Fruit fly (Drosophila melanogaster): ENCODE measurements around the gene CG9981.

CG9981 gene

dm6 chrX:16371923-16372322, 33.0 kb downstream of the CG9981 start (continued):
- TF ChIP-seq Dek (tag; optimal IDR thresholded peaks at IDR 0.05) (no peak), HHEX (GFP tag; optimal IDR thresholded peaks at IDR 0.05) (no peak), onecut (GFP tag; IDR thresholded peaks at IDR 0.05) (no peak), wek (GFP tag; optimal IDR thresholded peaks at IDR 0.05) (no peak), kay (GFP tag; optimal IDR thresholded peaks at IDR 0.05) (no peak), CG18262 (tag; optimal IDR thresholded peaks at IDR 0.05) (peak; percentile 36), CG12236 (GFP tag; optimal IDR thresholded peaks at IDR 0.05) (no peak), CG12744 (GFP tag; optimal IDR thresholded peaks at IDR 0.05) (no peak), rib (GFP tag; IDR thresholded peaks at IDR 0.05) (no peak), ap (GFP tag; IDR thresholded peaks at IDR 0.05) (no peak), CG13624 (GFP tag; optimal IDR thresholded peaks at IDR 0.05) (no peak), dmrt11E (tag; optimal IDR thresholded peaks at IDR 0.05) (no peak), D19A (tag; optimal IDR thresholded peaks at IDR 0.05) (peak; percentile 2), CG17829 (tag; optimal IDR thresholded peaks at IDR 0.05) (peak; percentile 21), CG12155 (GFP tag; optimal IDR thresholded peaks at IDR 0.05) (peak; percentile 2), ssp (GFP tag; IDR thresholded peaks at IDR 0.05) (no peak), CG2875 (GFP tag; optimal IDR thresholded peaks at IDR 0.05) (no peak), CG7357 (GFP tag; IDR thresholded peaks at IDR 0.05) (no peak), bowl (GFP tag; IDR thresholded peaks at IDR 0.05) (no peak), Vsx1 (GFP tag; optimal IDR thresholded peaks at IDR 0.05) (no peak), bigmax (GFP tag; optimal IDR thresholded peaks at IDR 0.05) (no peak), CG14965 (GFP tag; optimal IDR thresholded peaks at IDR 0.05; ENCODE audit: borderline replicate concordance) (no peak)

dm6 chrX:16368585-16368984, 36.3 kb downstream of the CG9981 start:
- TF ChIP-seq gem (tag; optimal IDR thresholded peaks at IDR 0.05): no peak
- no peak for TF ChIP-seq sens (GFP tag)
- TF ChIP-seq sob (GFP tag; IDR thresholded peaks at IDR 0.05): no peak
- peak; percentile 43 for TF ChIP-seq nerfin-2 (GFP tag; IDR thresholded peaks at IDR 0.05; ENCODE audit: partially characterized antibody)
- peak; percentile 23 for TF ChIP-seq Scr (GFP tag; IDR thresholded peaks at IDR 0.05; ENCODE audit: partially characterized antibody)
- no peak for TF ChIP-seq Usf (GFP tag; optimal IDR thresholded peaks at IDR 0.05)
- TF ChIP-seq Atf-2 (GFP tag; optimal IDR thresholded peaks at IDR 0.05): no peak
- TF ChIP-seq dmrt11E (tag; optimal IDR thresholded peaks at IDR 0.05): no peak
- TF ChIP-seq Bgb (GFP tag; IDR thresholded peaks at IDR 0.05; ENCODE audit: partially characterized antibody): no peak
- TF ChIP-seq CG8359 (GFP tag; optimal IDR thresholded peaks at IDR 0.05; ENCODE audit: borderline replicate concordance): no peak
- TF ChIP-seq CG12219 (GFP tag; optimal IDR thresholded peaks at IDR 0.05): no peak
- TF ChIP-seq tna (GFP tag; IDR thresholded peaks at IDR 0.05; ENCODE audit: partially characterized antibody): peak; percentile 41; the same call in 1 of the 2 replicates
- peak; percentile 50; the same call in 2 of the 3 replicates for TF ChIP-seq CG14860 (GFP tag; IDR thresholded peaks at IDR 0.05; ENCODE audit: partially characterized antibody)
- no peak for TF ChIP-seq fd102C (GFP tag; optimal IDR thresholded peaks at IDR 0.05)
- peak; percentile 52; the same call in 2 of the 3 replicates for TF ChIP-seq CG7963 (GFP tag; IDR thresholded peaks at IDR 0.05; ENCODE audit: partially characterized antibody)
- no peak for TF ChIP-seq Fer1 (GFP tag; optimal IDR thresholded peaks at IDR 0.05)
- TF ChIP-seq CG16813 (GFP tag; IDR thresholded peaks at IDR 0.05; ENCODE audit: partially characterized antibody): peak; percentile 26; the same call in 1 of the 3 replicates
- TF ChIP-seq Deaf1 (tag; optimal IDR thresholded peaks at IDR 0.05): no peak
- TF ChIP-seq CG10654 (GFP tag; optimal IDR thresholded peaks at IDR 0.05): no peak
- no peak for TF ChIP-seq CG7357 (GFP tag; IDR thresholded peaks at IDR 0.05)
- no peak for TF ChIP-seq E2f1 (GFP tag; IDR thresholded peaks at IDR 0.05)
- TF ChIP-seq HLH4C (GFP tag; IDR thresholded peaks at IDR 0.05; ENCODE audit: partially characterized antibody): peak; percentile 55; the same call in 2 of the 3 replicates
- peak; percentile 36; the same call in 1 of the 2 replicates for TF ChIP-seq inv (GFP tag; IDR thresholded peaks at IDR 0.05; ENCODE audit: partially characterized antibody)
- no peak for TF ChIP-seq Ets65A (GFP tag)
- TF ChIP-seq al (GFP tag; IDR thresholded peaks at IDR 0.05): no peak
- no peak for TF ChIP-seq HLH3B (GFP tag; IDR thresholded peaks at IDR 0.05)
- TF ChIP-seq Hr3 (GFP tag; optimal IDR thresholded peaks at IDR 0.05): no peak
